Fruit fly (Drosophila melanogaster) whole organism, embryonic: ENCODE data around the gene Tnpo-SR.

Experiments
- Antp ChIP-seq: fragments of 200-800 bp; sonication (Bioruptor generic); optimal IDR thresholded peaks from 3 replicates; lab custom pipeline; 2016; ENCODE audit warnings: missing biosample characterization, missing genetic modification characterization
- CG10321 ChIP-seq: fragments of 200-800 bp; sonication (Bioruptor generic); IDR thresholded peaks from 2 replicates; pipeline ENCODE4 v1.3.6; 2022; ENCODE audit warnings: missing biosample characterization, missing genetic modification characterization
- CG10366 ChIP-seq: fragments of 200-800 bp; sonication (Bioruptor generic); IDR thresholded peaks from 2 replicates; pipeline ENCODE4 v1.3.6; 2022; ENCODE audit warnings: missing biosample characterization, missing genetic modification characterization
- CG13123 ChIP-seq: fragments of 200-800 bp; sonication (Bioruptor generic); optimal IDR thresholded peaks from 2 replicates; lab custom pipeline; 2016; ENCODE audit warnings: missing biosample characterization, missing genetic modification characterization
- CG14710 ChIP-seq: fragments of 200-800 bp; sonication (Bioruptor generic); optimal IDR thresholded peaks from 3 replicates; lab custom pipeline; 2019; ENCODE audit warnings: missing biosample characterization, mild to moderate bottlenecking, missing genetic modification characterization, moderate library complexity
- CG1529 ChIP-seq: fragments of 200-800 bp; sonication (Bioruptor generic); optimal IDR thresholded peaks from 3 replicates; lab custom pipeline; 2018; ENCODE audit warnings: missing biosample characterization, missing genetic modification characterization
- CG15514 ChIP-seq: fragments of 200-800 bp; sonication (Bioruptor generic); optimal IDR thresholded peaks from 3 replicates; lab custom pipeline; 2017; ENCODE audit warnings: missing biosample characterization, missing genetic modification characterization, mild to moderate bottlenecking, moderate library complexity, missing genetic modification reagents
- CG15601 ChIP-seq: fragments of 200-800 bp; sonication (Bioruptor generic); optimal IDR thresholded peaks from 3 replicates; lab custom pipeline; 2019; ENCODE audit warnings: missing biosample characterization, mild to moderate bottlenecking, missing genetic modification characterization, moderate library complexity
- CG33213 ChIP-seq: fragments of 200-800 bp; sonication (Bioruptor generic); optimal IDR thresholded peaks from 3 replicates; lab custom pipeline; 2016; ENCODE audit warnings: missing biosample characterization, missing genetic modification characterization
- CG3847 ChIP-seq: fragments of 200-800 bp; sonication (Bioruptor generic); IDR thresholded peaks from 2 replicates; pipeline ENCODE4 v1.3.6; 2022; ENCODE audit warnings: missing biosample characterization, missing genetic modification characterization
- CG5953 ChIP-seq: fragments of 200-800 bp; sonication (Bioruptor generic); IDR thresholded peaks from 2 replicates; pipeline ENCODE4 v1.3.6; 2022; ENCODE audit warnings: missing biosample characterization, missing genetic modification characterization
- CG6654 ChIP-seq: fragments of 200-800 bp; sonication (Bioruptor generic); optimal IDR thresholded peaks from 2 replicates; lab custom pipeline; 2017; ENCODE audit warnings: missing biosample characterization, mild to moderate bottlenecking, missing genetic modification characterization
- CG8765 ChIP-seq: fragments of 200-800 bp; sonication (Bioruptor generic); IDR thresholded peaks from 2 replicates; pipeline ENCODE4 v1.3.6; 2022; ENCODE audit warnings: missing biosample characterization, missing genetic modification characterization
- CG9876 ChIP-seq: fragments of 200-800 bp; sonication (Bioruptor generic); optimal IDR thresholded peaks from 2 replicates; lab custom pipeline; 2016; ENCODE audit warnings: missing biosample characterization, missing genetic modification characterization
- CG9932 ChIP-seq: fragments of 200-800 bp; sonication (Bioruptor generic); IDR thresholded peaks from 2 replicates; pipeline ENCODE4 v1.3.6; 2022; ENCODE audit warnings: missing biosample characterization, missing genetic modification characterization
- Dad ChIP-seq: fragments of 200-800 bp; sonication (Bioruptor generic); optimal IDR thresholded peaks from 3 replicates; lab custom pipeline; 2016; ENCODE audit warnings: missing biosample characterization, missing genetic modification characterization
- Dbx ChIP-seq: fragments of 200-800 bp; sonication (Bioruptor generic); IDR thresholded peaks from 3 replicates; pipeline ENCODE4 v1.3.6; 2022; ENCODE audit warnings: missing biosample characterization, missing genetic modification characterization
- Dip3 ChIP-seq: fragments of 200-800 bp; sonication (Bioruptor generic); optimal IDR thresholded peaks from 3 replicates; lab custom pipeline; 2016; ENCODE audit warnings: missing biosample characterization, missing genetic modification characterization
- ERR ChIP-seq: fragments of 200-800 bp; sonication (Bioruptor generic); optimal IDR thresholded peaks from 2 replicates; lab custom pipeline; 2016; ENCODE audit warnings: missing biosample characterization, missing genetic modification characterization
- HLH4C ChIP-seq: fragments of 200-800 bp; sonication (Bioruptor generic); IDR thresholded peaks from 3 replicates; pipeline ENCODE4 v1.3.6; 2022; ENCODE audit warnings: missing biosample characterization, missing genetic modification characterization; ENCODE audit not compliant: partially characterized antibody
- HLH54F ChIP-seq: fragments of 200-800 bp; sonication (Bioruptor generic); optimal IDR thresholded peaks from 3 replicates; lab custom pipeline; 2016; ENCODE audit warnings: missing biosample characterization, missing genetic modification characterization
- Hey ChIP-seq: fragments of 200-800 bp; sonication (Bioruptor generic); optimal IDR thresholded peaks from 3 replicates; lab custom pipeline; 2018; ENCODE audit warnings: missing biosample characterization, mild to moderate bottlenecking, missing genetic modification characterization
- Hmr ChIP-seq: fragments of 200-800 bp; sonication (Bioruptor generic); optimal IDR thresholded peaks from 3 replicates; lab custom pipeline; 2017; ENCODE audit warnings: mild to moderate bottlenecking, missing biosample characterization, missing genetic modification reagents, missing genetic modification characterization
- Lhr ChIP-seq: fragments of 200-800 bp; sonication (Bioruptor generic); optimal IDR thresholded peaks from 3 replicates; lab custom pipeline; 2017; ENCODE audit warnings: mild to moderate bottlenecking, missing biosample characterization, missing genetic modification reagents, missing genetic modification characterization
- Lim3 ChIP-seq: fragments of 200-800 bp; sonication (Bioruptor generic); IDR thresholded peaks from 2 replicates; pipeline ENCODE4 v1.3.6; 2022; ENCODE audit warnings: missing biosample characterization, missing genetic modification characterization
- NK7.1 ChIP-seq: fragments of 200-800 bp; sonication (Bioruptor generic); optimal IDR thresholded peaks from 3 replicates; lab custom pipeline; 2016; ENCODE audit warnings: missing biosample characterization, missing genetic modification characterization
- Rx ChIP-seq: fragments of 200-800 bp; sonication (Bioruptor generic); IDR thresholded peaks from 2 replicates; pipeline ENCODE4 v1.3.6; 2022; ENCODE audit warnings: missing biosample characterization, missing genetic modification characterization
- Six4 ChIP-seq: fragments of 200-800 bp; sonication (Bioruptor generic); optimal IDR thresholded peaks from 2 replicates; lab custom pipeline; 2016; ENCODE audit warnings: missing biosample characterization, missing genetic modification characterization
- Trl ChIP-seq, 3 experiments: fragments of >200 bp in 2 of 3; fragments of 200-800 bp in 1 of 3; sonication (Bioruptor generic) in 1 of 3; optimal IDR thresholded peaks; 2 replicates in 1 of 3; 3 replicates in 2 of 3; lab custom pipeline; 2016 to 2017; ENCODE audit warnings: missing biosample characterization in 1 of 3, missing genetic modification characterization in 1 of 3
- abd-A ChIP-seq: fragments of 200-800 bp; sonication (Bioruptor generic); optimal IDR thresholded peaks from 3 replicates; lab custom pipeline; 2019; ENCODE audit warnings: missing biosample characterization, mild to moderate bottlenecking, missing genetic modification characterization, moderate library complexity
- ara ChIP-seq: fragments of 200-800 bp; sonication (Bioruptor generic); IDR thresholded peaks from 2 replicates; pipeline ENCODE4 v1.3.6; 2022; ENCODE audit warnings: missing biosample characterization, missing genetic modification characterization
- ash1 ChIP-seq: fragments of 200-800 bp; sonication (Bioruptor generic); optimal IDR thresholded peaks from 2 replicates; lab custom pipeline; 2018; ENCODE audit warnings: missing biosample characterization, mild to moderate bottlenecking, missing genetic modification characterization
- da ChIP-seq: fragments of 200-800 bp; sonication (Bioruptor generic); optimal IDR thresholded peaks from 2 replicates; lab custom pipeline; 2016; ENCODE audit warnings: missing biosample characterization, missing genetic modification characterization
- dmrt99B ChIP-seq: fragments of 200-800 bp; sonication (Bioruptor generic); optimal IDR thresholded peaks from 2 replicates; lab custom pipeline; 2018; ENCODE audit warnings: missing biosample characterization, mild to moderate bottlenecking, missing genetic modification characterization, moderate library complexity
- ftz-f1 ChIP-seq: fragments of 200-800 bp; sonication (Bioruptor generic); optimal IDR thresholded peaks from 2 replicates; lab custom pipeline; 2016; ENCODE audit warnings: missing biosample characterization, missing genetic modification characterization
- gcm2 ChIP-seq: fragments of 200-800 bp; sonication (Bioruptor generic); optimal IDR thresholded peaks from 2 replicates; lab custom pipeline; 2016; ENCODE audit warnings: missing biosample characterization, missing genetic modification characterization
- gsb ChIP-seq: fragments of 200-800 bp; sonication (Bioruptor generic); IDR thresholded peaks from 2 replicates; pipeline ENCODE4 v1.3.6; 2022; ENCODE audit warnings: missing biosample characterization, missing genetic modification characterization
- gsb-n ChIP-seq: fragments of 200-800 bp; sonication (Bioruptor generic); optimal IDR thresholded peaks from 3 replicates; lab custom pipeline; 2018; ENCODE audit warnings: missing biosample characterization, mild to moderate bottlenecking, missing genetic modification characterization
- ind ChIP-seq: fragments of 200-800 bp; sonication (Bioruptor generic); optimal IDR thresholded peaks from 3 replicates; lab custom pipeline; 2016; ENCODE audit warnings: missing biosample characterization, missing genetic modification characterization
- jing ChIP-seq: fragments of 200-800 bp; sonication (Bioruptor generic); optimal IDR thresholded peaks from 2 replicates; lab custom pipeline; 2018; ENCODE audit warnings: missing biosample characterization, mild to moderate bottlenecking, missing genetic modification characterization
- jumu ChIP-seq: fragments of 200-800 bp; sonication (Bioruptor generic); optimal IDR thresholded peaks from 3 replicates; lab custom pipeline; 2016; ENCODE audit warnings: missing biosample characterization, missing genetic modification characterization
- nau ChIP-seq: fragments of 200-800 bp; sonication (Bioruptor generic); optimal IDR thresholded peaks from 3 replicates; lab custom pipeline; 2017; ENCODE audit warnings: missing biosample characterization, mild to moderate bottlenecking, missing genetic modification characterization, missing genetic modification reagents
- onecut ChIP-seq: fragments of 200-800 bp; sonication (Bioruptor generic); IDR thresholded peaks from 2 replicates; pipeline ENCODE4 v1.3.6; 2022; ENCODE audit warnings: missing biosample characterization, missing genetic modification characterization
- prd ChIP-seq, 3 experiments: fragments of >200 bp in 2 of 3; fragments of 200-800 bp in 1 of 3; sonication (Bioruptor generic) in 1 of 3; optimal IDR thresholded peaks in 2 of 3; IDR thresholded peaks in 1 of 3; 2 replicates in 2 of 3; 3 replicates in 1 of 3; pipeline versions ENCODE4 v1.3.6 to Lab custom; 2017 to 2022; ENCODE audit warnings: missing biosample characterization in 1 of 3, missing genetic modification characterization in 1 of 3
- sc ChIP-seq, 3 experiments: fragments of >200 bp in 2 of 3; fragments of 200-800 bp in 1 of 3; sonication (Bioruptor generic) in 1 of 3; optimal IDR thresholded peaks; 2 replicates in 2 of 3; 3 replicates in 1 of 3; lab custom pipeline; 2017; ENCODE audit warnings: mild to moderate bottlenecking in 1 of 3, missing biosample characterization in 1 of 3, missing genetic modification characterization in 1 of 3, missing genetic modification reagents in 1 of 3
- seq ChIP-seq: fragments of 200-800 bp; sonication (Bioruptor generic); IDR thresholded peaks from 2 replicates; pipeline ENCODE4 v1.3.6; 2022; ENCODE audit warnings: missing biosample characterization, missing genetic modification characterization
- stc ChIP-seq: fragments of 200-800 bp; sonication (Bioruptor generic); IDR thresholded peaks from 2 replicates; pipeline ENCODE4 v1.3.6; 2022; ENCODE audit warnings: missing biosample characterization, missing genetic modification characterization
- stwl ChIP-seq: fragments of 200-800 bp; sonication (Bioruptor generic); optimal IDR thresholded peaks from 3 replicates; lab custom pipeline; 2018; ENCODE audit warnings: missing biosample characterization, mild to moderate bottlenecking, missing genetic modification characterization, moderate library complexity

Gene Tnpo-SR

DNA sequence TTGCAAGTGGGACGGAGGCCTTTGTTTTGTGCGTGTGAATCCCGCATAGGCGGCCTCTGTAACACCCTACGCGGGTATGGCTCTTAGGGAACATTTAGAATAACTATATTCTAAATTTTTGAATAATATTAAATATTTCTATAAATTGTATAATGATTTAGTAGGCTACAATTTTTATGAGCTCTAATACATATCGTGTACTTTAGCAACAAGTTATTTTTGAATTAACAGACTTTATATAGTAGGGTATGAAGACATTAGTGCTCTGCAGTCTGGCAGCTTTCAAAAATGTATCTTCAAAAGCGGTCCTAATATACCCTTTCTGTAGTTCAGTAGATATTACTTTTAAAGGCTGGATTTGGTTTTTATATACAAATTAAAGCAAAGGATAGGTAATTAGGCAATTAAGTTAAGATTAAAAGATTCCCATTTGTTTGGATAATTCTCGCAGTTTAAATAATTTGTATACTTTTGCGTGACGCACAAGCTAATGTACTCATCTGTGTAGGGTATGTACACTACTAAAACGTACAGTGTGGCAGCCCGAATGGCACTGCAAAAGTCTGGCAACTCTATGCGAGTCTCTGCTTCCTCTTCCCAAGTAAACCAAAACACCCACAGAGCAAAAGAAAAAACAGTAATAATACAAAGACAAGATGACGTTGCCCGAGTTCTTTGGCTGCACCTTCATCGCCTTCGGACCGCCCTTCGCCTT lies 6.1 kb downstream of the Tnpo-SR start, which contains the start of the genes Snx21 and aph-1 (continued):
- TF ChIP-seq Antp (GFP tag; lab: Kevin White, UChicago) (peak; percentile 93), nau (GFP tag; lab: Kevin White, UChicago) (peak; percentile 82), CG10321 (peak; percentile 61), CG6654 (GFP tag; lab: Kevin White, UChicago) (peak; percentile 69), dmrt99B (tag; lab: Kevin White, UChicago) (peak; percentile 94), jumu (GFP tag; lab: Kevin White, UChicago) (peak; percentile 87), abd-A (tag; lab: Kevin White, UChicago) (peak; percentile 85), CG15601 (tag; lab: Kevin White, UChicago) (peak; percentile 89), ash1 (GFP tag; lab: Kevin White, UChicago) (no peak), Hmr (GFP tag; lab: Kevin White, UChicago) (peak; percentile 95), CG14710 (peak; percentile 92), gsb-n (tag; lab: Kevin White, UChicago) (peak; percentile 90), seq (GFP tag; lab: Robert Waterston, UW) (peak; percentile 87), CG15514 (GFP tag; lab: Kevin White, UChicago) (peak; percentile 84), sc (optimal IDR thresholded peaks at IDR 0.05; lab: Kevin White, UChicago) (no peak), sc (GFP tag; optimal IDR thresholded peaks at IDR 0.05; lab: Kevin White, UChicago) (peak; percentile 87), CG5953 (GFP tag; lab: Robert Waterston, UW) (peak; percentile 56), gsb (GFP tag; lab: Robert Waterston, UW) (no peak; the same call in 1 of the 2 replicates), NK7.1 (GFP tag; lab: Kevin White, UChicago) (peak; percentile 63), Rx (GFP tag; lab: Robert Waterston, UW) (peak; percentile 84), ara (GFP tag; lab: Robert Waterston, UW) (peak; percentile 74), CG13123 (GFP tag; lab: Kevin White, UChicago) (peak; percentile 76), stc (GFP tag; lab: Robert Waterston, UW) (peak; percentile 89), onecut (GFP tag; lab: Robert Waterston, UW) (peak; percentile 80), CG1529 (GFP tag; lab: Kevin White, UChicago) (peak; percentile 79), Hey (tag; lab: Kevin White, UChicago) (peak; percentile 57), jing (GFP tag; lab: Kevin White, UChicago) (peak; percentile 65), ftz-f1 (GFP tag; lab: Kevin White, UChicago) (peak; percentile 34), ERR (GFP tag; lab: Kevin White, UChicago) (peak; percentile 70), CG8765 (GFP tag; lab: Robert Waterston, UW) (peak; percentile 75), prd (optimal IDR thresholded peaks at IDR 0.05; lab: Kevin White, UChicago) (no peak), prd (GFP tag; IDR thresholded peaks at IDR 0.05; lab: Robert Waterston, UW) (peak; percentile 93), CG9932 (GFP tag; lab: Robert Waterston, UW) (peak; percentile 90), Lhr (peak; percentile 50), CG9876 (GFP tag; lab: Kevin White, UChicago) (peak; percentile 82), HLH54F (GFP tag; lab: Kevin White, UChicago) (peak; percentile 93), Dip3 (GFP tag; lab: Kevin White, UChicago) (peak; percentile 93), CG10366 (GFP tag; lab: Robert Waterston, UW) (peak; percentile 85), Trl (optimal IDR thresholded peaks at IDR 0.05; lab: Kevin White, UChicago) (no peak), Trl (GFP tag; optimal IDR thresholded peaks at IDR 0.05; lab: Kevin White, UChicago) (peak; percentile 93), Lim3 (GFP tag; lab: Robert Waterston, UW) (0 out of 2 replicates have a peak, but pooled peaks have one; percentile 58), da (GFP tag; lab: Kevin White, UChicago) (peak; percentile 52), Dbx (GFP tag; lab: Robert Waterston, UW) (peak; percentile 90), CG33213 (peak; percentile 62), Dad (GFP tag; lab: Kevin White, UChicago) (peak; percentile 86), ind (GFP tag; lab: Kevin White, UChicago) (peak; percentile 93), HLH4C (GFP tag; lab: Robert Waterston, UW) (no peak; the same call in 2 of the 3 replicates), Six4 (GFP tag; lab: Kevin White, UChicago) (peak; percentile 85), stwl (tag; lab: Kevin White, UChicago) (peak; percentile 46), gcm2 (peak; percentile 32), CG3847 (GFP tag; lab: Robert Waterston, UW) (peak; percentile 85)
